Fruit fly (Drosophila melanogaster): Measurements from ENCODE around the gene Lgr4.
A peak's percentile ranks its signal among the peaks of the same experiment; 100 is the strongest.

Lgr4 gene

DNA sequence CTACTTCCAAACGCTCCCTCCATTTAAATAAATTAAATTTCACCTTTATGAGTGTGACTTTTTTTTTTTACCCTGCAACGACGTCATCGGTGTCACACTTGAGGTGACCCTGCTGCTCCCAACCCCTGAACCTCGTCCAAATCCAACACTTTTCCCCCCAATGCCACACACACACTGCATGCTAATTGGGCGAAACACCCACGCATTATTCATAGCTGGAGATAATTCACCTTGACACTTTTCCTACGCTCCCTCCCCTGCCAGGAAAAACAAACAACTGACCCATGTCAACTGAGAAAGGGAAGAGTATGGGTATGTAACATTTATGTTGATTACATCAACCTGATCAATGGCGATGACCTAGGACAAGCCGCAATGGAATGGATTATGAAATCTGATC is 30.3 kb upstream of the Lgr4 start:
- no peak for TF ChIP-seq Snoo (tag; optimal IDR thresholded peaks at IDR 0.05)
- TF ChIP-seq CG8301 (tag; optimal IDR thresholded peaks at IDR 0.05) = no peak
- TF ChIP-seq CG14655 (GFP tag; optimal IDR thresholded peaks at IDR 0.05) = no peak
- TF ChIP-seq CG9948 (tag; optimal IDR thresholded peaks at IDR 0.05) = no peak
- no peak for TF ChIP-seq CG34367 (tag; optimal IDR thresholded peaks at IDR 0.05)
- TF ChIP-seq CG13204 (GFP tag; optimal IDR thresholded peaks at IDR 0.05) = no peak
- TF ChIP-seq Pif1A (GFP tag; optimal IDR thresholded peaks at IDR 0.05) = no peak
- TF ChIP-seq CG10348 (GFP tag; IDR thresholded peaks at IDR 0.05) = no peak
- no peak for TF ChIP-seq Pif1B (GFP tag; optimal IDR thresholded peaks at IDR 0.05)
- TF ChIP-seq CG4496 (GFP tag; IDR thresholded peaks at IDR 0.05) = no peak
- no peak for TF ChIP-seq CG8159 (tag; optimal IDR thresholded peaks at IDR 0.05)
- TF ChIP-seq gl (tag; optimal IDR thresholded peaks at IDR 0.05) = no peak
- TF ChIP-seq CG17806 (tag; optimal IDR thresholded peaks at IDR 0.05) = no peak
- TF ChIP-seq CG15710 (tag; optimal IDR thresholded peaks at IDR 0.05) = no peak
- no peak for TF ChIP-seq Ets98B (GFP tag; IDR thresholded peaks at IDR 0.05)
- no peak for TF ChIP-seq D1 (tag; optimal IDR thresholded peaks at IDR 0.05)
- TF ChIP-seq CG12605 (GFP tag; IDR thresholded peaks at IDR 0.05) = no peak

DNA sequence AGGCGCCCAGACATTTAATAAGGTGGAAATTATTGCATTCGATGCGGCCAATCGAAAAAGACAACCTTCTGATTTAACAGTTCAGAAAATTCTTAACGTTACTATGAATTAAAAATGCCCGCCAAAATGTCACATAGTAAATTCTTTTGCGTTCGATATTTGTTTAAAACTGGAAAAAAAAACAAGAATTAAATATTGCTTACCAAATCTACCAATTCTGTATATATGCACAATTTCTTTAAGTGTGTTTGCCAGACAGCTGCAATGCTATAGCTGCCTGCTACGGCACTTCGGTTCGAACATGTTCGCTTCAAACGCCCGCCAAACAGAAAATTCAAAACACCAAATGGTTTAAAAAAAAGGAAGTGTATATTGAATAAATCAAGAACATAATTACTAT is 25.1 kb upstream of the Lgr4 start:
- TF ChIP-seq EcR (GFP tag; optimal IDR thresholded peaks at IDR 0.05) = no peak
- TF ChIP-seq CG9948 (tag; optimal IDR thresholded peaks at IDR 0.05) = peak; percentile 48
- peak; percentile 59 for TF ChIP-seq Pif1A (GFP tag; optimal IDR thresholded peaks at IDR 0.05)
- peak; percentile 43; the same call in 1 of the 2 replicates for TF ChIP-seq rn (GFP tag; IDR thresholded peaks at IDR 0.05)
- TF ChIP-seq CG12605 (GFP tag; IDR thresholded peaks at IDR 0.05) = peak; percentile 51; the same call in 1 of the 2 replicates
- TF ChIP-seq CG32121 (GFP tag; IDR thresholded peaks at IDR 0.05) = peak; percentile 66; the same call in 1 of the 2 replicates
- peak; percentile 54; the same call in 2 of the 3 replicates for TF ChIP-seq fd96Ca (GFP tag; IDR thresholded peaks at IDR 0.05)
- TF ChIP-seq CG8159 (tag; optimal IDR thresholded peaks at IDR 0.05) = peak; percentile 50
- TF ChIP-seq CG17806 (tag; optimal IDR thresholded peaks at IDR 0.05) = peak; percentile 62
- peak; percentile 80 for TF ChIP-seq Ets98B (GFP tag; IDR thresholded peaks at IDR 0.05)
- TF ChIP-seq CG14655 (GFP tag; optimal IDR thresholded peaks at IDR 0.05) = peak; percentile 64
- peak; percentile 44 for TF ChIP-seq CG34367 (tag; optimal IDR thresholded peaks at IDR 0.05)
- no peak for TF ChIP-seq CG13204 (GFP tag; optimal IDR thresholded peaks at IDR 0.05)
- TF ChIP-seq Pif1B (GFP tag; optimal IDR thresholded peaks at IDR 0.05) = peak; percentile 27
- peak; percentile 38 for TF ChIP-seq Snoo (tag; optimal IDR thresholded peaks at IDR 0.05)
- peak; percentile 81 for TF ChIP-seq CG4496 (GFP tag; IDR thresholded peaks at IDR 0.05)
- peak; percentile 61 for TF ChIP-seq D1 (tag; optimal IDR thresholded peaks at IDR 0.05)
- TF ChIP-seq CG10348 (GFP tag; IDR thresholded peaks at IDR 0.05) = no peak
- peak; percentile 34 for TF ChIP-seq CG15710 (tag; optimal IDR thresholded peaks at IDR 0.05)
- TF ChIP-seq gl (tag; optimal IDR thresholded peaks at IDR 0.05) = no peak
- TF ChIP-seq CG8301 (tag; optimal IDR thresholded peaks at IDR 0.05) = peak; percentile 60

DNA sequence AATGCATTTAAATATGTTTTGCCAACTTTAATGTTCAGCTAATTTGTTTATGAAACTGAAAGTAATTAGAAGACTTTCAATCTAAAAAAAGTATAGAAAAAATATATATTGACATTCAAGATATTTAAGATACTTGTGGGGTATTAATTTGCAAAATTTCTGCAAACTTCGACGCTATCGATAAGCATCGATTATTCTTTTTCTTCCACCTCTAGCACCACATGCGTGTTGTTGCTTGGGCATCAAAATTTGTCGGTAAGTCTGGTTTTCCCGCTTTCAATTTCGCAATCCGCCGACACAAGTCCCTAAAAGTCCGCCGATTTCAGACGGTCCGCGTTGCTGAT is 23.1 kb upstream of the Lgr4 start, which contains the start of gene REG:
TSS of gene REG (plus strand) at position 188 of the 344 bp plus-strand sequence.
- TF ChIP-seq rn (GFP tag; IDR thresholded peaks at IDR 0.05) (no peak), gl (tag; optimal IDR thresholded peaks at IDR 0.05) (no peak), CG15710 (tag; optimal IDR thresholded peaks at IDR 0.05) (no peak), CG8159 (tag; optimal IDR thresholded peaks at IDR 0.05) (no peak), Pif1A (GFP tag; optimal IDR thresholded peaks at IDR 0.05) (no peak)

DNA sequence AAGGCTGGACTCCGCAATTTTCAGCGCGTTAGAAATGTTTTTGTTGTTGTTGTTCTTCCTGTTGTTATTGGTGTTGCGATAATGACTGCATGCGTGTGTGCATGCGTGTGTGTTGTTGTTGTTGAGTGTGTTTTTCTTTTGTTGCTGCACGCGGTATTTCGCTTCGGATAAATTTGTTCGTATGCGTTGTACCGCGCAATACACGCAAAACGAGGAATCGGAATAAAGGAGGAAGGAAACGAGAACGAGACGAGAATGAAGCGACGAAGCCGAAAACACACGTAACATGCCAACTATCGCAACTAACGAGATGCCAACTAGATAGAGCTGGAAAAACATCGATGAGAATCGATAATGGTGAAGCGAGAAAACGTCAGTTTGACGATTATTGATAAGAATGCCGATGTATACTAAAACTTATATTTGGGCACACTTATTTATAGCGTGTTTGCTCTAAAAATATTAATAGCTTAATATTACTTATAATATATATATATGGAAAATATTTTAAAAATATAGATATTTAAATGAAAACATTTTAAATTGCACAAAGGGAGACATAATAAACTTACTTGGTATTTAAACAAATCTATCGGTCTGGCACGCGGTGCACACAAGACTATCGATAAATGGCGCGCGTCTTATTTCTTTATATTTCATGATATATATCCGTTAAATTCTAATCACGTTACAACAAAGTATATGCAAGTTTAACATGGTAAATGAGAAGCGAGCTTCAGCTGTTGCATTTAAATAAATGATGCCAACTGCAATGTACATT is 22.6 kb upstream of the Lgr4 start, which contains the start of gene sno:
TSS of gene sno (minus strand) at position 318 of the 781 bp plus-strand sequence.
- TF ChIP-seq Snoo (tag; optimal IDR thresholded peaks at IDR 0.05) (no peak), Ets98B (GFP tag; IDR thresholded peaks at IDR 0.05) (no peak), fd96Ca (GFP tag; IDR thresholded peaks at IDR 0.05) (0 out of 3 replicates have a peak, but pooled peaks have one; percentile 16), CG4496 (GFP tag; IDR thresholded peaks at IDR 0.05) (no peak)

DNA sequence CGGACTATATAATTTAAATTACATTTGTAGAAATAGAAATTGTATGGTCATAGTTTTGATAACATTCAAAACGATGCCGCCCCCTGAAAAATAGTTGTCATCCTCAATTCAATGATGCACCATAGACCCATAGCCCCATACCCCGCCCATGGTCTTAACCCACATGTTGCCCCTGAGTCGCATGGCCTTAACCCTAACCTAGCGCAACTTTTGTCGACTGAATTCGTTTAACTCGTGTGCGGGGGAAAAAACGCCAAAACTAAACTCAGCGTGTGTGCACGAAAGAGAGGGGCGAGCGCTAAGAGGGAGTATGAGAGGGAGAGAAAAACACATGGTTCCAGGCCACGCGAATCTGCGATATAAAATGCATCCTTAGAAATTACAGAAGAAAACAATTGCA is 21.5 kb upstream of the Lgr4 start:
- TF ChIP-seq CG15710 (tag; optimal IDR thresholded peaks at IDR 0.05) = no peak
- TF ChIP-seq CG10348 (GFP tag; IDR thresholded peaks at IDR 0.05) = no peak
- no peak for TF ChIP-seq CG14655 (GFP tag; optimal IDR thresholded peaks at IDR 0.05)
- TF ChIP-seq CG8159 (tag; optimal IDR thresholded peaks at IDR 0.05) = no peak
- TF ChIP-seq CG17806 (tag; optimal IDR thresholded peaks at IDR 0.05) = no peak
- no peak for TF ChIP-seq CG4496 (GFP tag; IDR thresholded peaks at IDR 0.05)
- no peak for TF ChIP-seq Pif1B (GFP tag; optimal IDR thresholded peaks at IDR 0.05)
- no peak for TF ChIP-seq fd96Ca (GFP tag; IDR thresholded peaks at IDR 0.05)
- no peak for TF ChIP-seq gl (tag; optimal IDR thresholded peaks at IDR 0.05)
- TF ChIP-seq CG32121 (GFP tag; IDR thresholded peaks at IDR 0.05) = no peak

DNA sequence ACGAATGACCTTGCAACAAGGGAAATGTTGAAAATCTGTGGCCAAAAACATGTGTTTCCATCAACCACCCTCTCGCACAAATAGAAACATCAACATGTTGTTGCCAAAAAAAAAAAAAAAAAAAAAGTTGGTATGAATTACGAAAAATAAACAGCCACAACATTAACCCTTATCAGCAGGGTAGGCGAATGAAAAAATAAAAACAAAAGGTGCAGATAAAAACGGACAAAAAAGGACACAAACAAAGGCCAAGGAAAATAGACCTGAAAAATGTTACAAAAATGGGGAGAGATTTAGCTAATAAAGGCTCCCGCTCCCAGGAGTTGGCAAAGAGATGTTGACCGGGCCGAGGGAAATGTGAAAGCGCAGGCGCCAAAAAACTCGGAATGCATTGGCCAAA is 20.4 kb upstream of the Lgr4 start:
- TF ChIP-seq CG4496 (GFP tag; IDR thresholded peaks at IDR 0.05) = no peak
- TF ChIP-seq CG9948 (tag; optimal IDR thresholded peaks at IDR 0.05) = no peak
- TF ChIP-seq gl (tag; optimal IDR thresholded peaks at IDR 0.05) = no peak
- peak; percentile 41 for TF ChIP-seq CG12605 (GFP tag; IDR thresholded peaks at IDR 0.05)
- no peak for TF ChIP-seq CG15710 (tag; optimal IDR thresholded peaks at IDR 0.05)
- TF ChIP-seq Pif1B (GFP tag; optimal IDR thresholded peaks at IDR 0.05) = no peak
- peak; percentile 24 for TF ChIP-seq CG8159 (tag; optimal IDR thresholded peaks at IDR 0.05)
- no peak for TF ChIP-seq Ets98B (GFP tag; IDR thresholded peaks at IDR 0.05)
- TF ChIP-seq Pif1A (GFP tag; optimal IDR thresholded peaks at IDR 0.05) = no peak
- no peak for TF ChIP-seq CG10348 (GFP tag; IDR thresholded peaks at IDR 0.05)
- no peak for TF ChIP-seq CG8301 (tag; optimal IDR thresholded peaks at IDR 0.05)
- no peak for TF ChIP-seq CG17806 (tag; optimal IDR thresholded peaks at IDR 0.05)
- TF ChIP-seq D1 (tag; optimal IDR thresholded peaks at IDR 0.05) = no peak
